Fruit fly (Drosophila melanogaster) Kc167 (cell line): Measurements from ENCODE around the gene CG15027.

ENCODE experiments used
- Myc ChIP-seq: fragments of >200 bp; optimal IDR thresholded peaks from 2 replicates; lab custom pipeline; 2017; ENCODE audit warnings: missing external identifiers
- Sin3A ChIP-seq: fragments of >200 bp; optimal IDR thresholded peaks from 2 replicates; lab custom pipeline; 2018; ENCODE audit warnings: missing external identifiers
- h ChIP-seq: fragments of >200 bp; optimal IDR thresholded peaks from 3 replicates; lab custom pipeline; 2018; ENCODE audit warnings: missing external identifiers
- insv ChIP-seq: fragments of >200 bp; optimal IDR thresholded peaks from 3 replicates; lab custom pipeline; 2018; ENCODE audit warnings: missing external identifiers
- psq ChIP-seq: fragments of >200 bp; optimal IDR thresholded peaks from 2 replicates; lab custom pipeline; 2017; ENCODE audit warnings: missing external identifiers
- ttk ChIP-seq: sonication (Bioruptor generic); optimal IDR thresholded peaks from 2 replicates; lab custom pipeline; 2017; ENCODE audit warnings: missing external identifiers

The CG15027 gene

dm6 chrX:15043700-15044225, 41.9 kb downstream of the CG15027 start, which contains the start of gene CG5541:
TSS of gene CG5541 (plus strand) at chrX:15044123.
- no peak for TF ChIP-seq ttk
- TF ChIP-seq Myc (lab: Kevin White, UChicago), result no peak
- no peak for TF ChIP-seq insv (lab: Kevin White, UChicago)
- TF ChIP-seq Sin3A (lab: Kevin White, UChicago), result no peak
- TF ChIP-seq h (lab: Kevin White, UChicago), result no peak
- no peak for TF ChIP-seq psq (lab: Kevin White, UChicago)

- TF ChIP-seq insv (lab: Kevin White, UChicago), result no peak
- TF ChIP-seq psq (lab: Kevin White, UChicago), result no peak
- TF ChIP-seq Sin3A (lab: Kevin White, UChicago), result no peak
- TF ChIP-seq Myc (lab: Kevin White, UChicago), result no peak
- no peak for TF ChIP-seq h (lab: Kevin White, UChicago)
- no peak for TF ChIP-seq ttk
Measured at dm6 chrX:15043013-15043699, 42.5 kb downstream of the CG15027 start.

- no peak for TF ChIP-seq Myc (lab: Kevin White, UChicago)
- TF ChIP-seq h (lab: Kevin White, UChicago), result no peak
- TF ChIP-seq insv (lab: Kevin White, UChicago), result no peak
- no peak for TF ChIP-seq ttk
- TF ChIP-seq Sin3A (lab: Kevin White, UChicago), result no peak
- TF ChIP-seq psq (lab: Kevin White, UChicago), result no peak
Measured at dm6 chrX:15042499-15042898, 43.1 kb downstream of the CG15027 start.
